Worm (Caenorhabditis elegans) whole organism, L3 larva: ENCODE measurements around the gene mpc-1.

ENCODE experiments used
- ama-1 ChIP-seq: fragments of 150-350 bp; optimal IDR thresholded peaks from 2 replicates; lab custom pipeline; 2018
- ceh-28 ChIP-seq: fragments of 150-350 bp; optimal IDR thresholded peaks from 2 replicates; lab custom pipeline; 2014; ENCODE audit warnings: missing biosample characterization, missing genetic modification reagents, missing genetic modification characterization
- elt-1 ChIP-seq: fragments of 150-350 bp; optimal IDR thresholded peaks from 2 replicates; lab custom pipeline; 2014; ENCODE audit warnings: missing biosample characterization, missing genetic modification characterization
- nhr-237 ChIP-seq: fragments of 150-350 bp; optimal IDR thresholded peaks from 2 replicates; lab custom pipeline; 2014; ENCODE audit warnings: missing biosample characterization, missing genetic modification characterization
- nhr-28 ChIP-seq: fragments of 150-350 bp; optimal IDR thresholded peaks from 2 replicates; lab custom pipeline; 2014; ENCODE audit warnings: missing biosample characterization, missing genetic modification characterization
- nhr-77 ChIP-seq: fragments of 150-350 bp; optimal IDR thresholded peaks from 2 replicates; lab custom pipeline; 2014; ENCODE audit warnings: missing biosample characterization, missing genetic modification characterization
- pha-4 ChIP-seq: fragments of 150-350 bp; optimal IDR thresholded peaks from 2 replicates; lab custom pipeline; 2014; ENCODE audit warnings: missing biosample characterization, missing genetic modification reagents, missing genetic modification characterization
- sea-2 ChIP-seq: fragments of 150-350 bp; sonication (generic microtip); optimal IDR thresholded peaks from 4 replicates; lab custom pipeline; 2014; ENCODE audit warnings: missing biosample characterization, missing genetic modification reagents, missing genetic modification characterization
- skn-1 ChIP-seq: fragments of 150-350 bp; optimal IDR thresholded peaks from 2 replicates; lab custom pipeline; 2014; ENCODE audit warnings: missing biosample characterization, missing genetic modification characterization
- zag-1 ChIP-seq: fragments of 150-350 bp; optimal IDR thresholded peaks from 2 replicates; lab custom pipeline; 2014; ENCODE audit warnings: missing biosample characterization, missing genetic modification characterization

ce11 chrIII:4380835-4381234 is 32.4 kb upstream of the mpc-1 start:
- TF ChIP-seq zag-1 (tag; lab: Kevin White, UChicago) (no peak), nhr-77 (tag; lab: Kevin White, UChicago) (no peak), nhr-28 (no peak), elt-1 (tag; lab: Kevin White, UChicago) (no peak), ama-1 (no peak), ceh-28 (tag; lab: Kevin White, UChicago) (no peak), pha-4 (tag; lab: Kevin White, UChicago) (no peak), skn-1 (tag; lab: Kevin White, UChicago) (no peak), nhr-237 (tag; lab: Kevin White, UChicago) (no peak), sea-2 (no peak)
